Worm (Caenorhabditis elegans) whole organism, L4 larva: ENCODE measurements around the gene rtfo-1.
"Not testable (repeated sequence)": the region's sequence is repeated elsewhere in the genome, so short reads cannot be mapped to it uniquely, and the experiment has no call there.

Experiments
- T20F7.1 ChIP-seq: fragments of 200-800 bp; sonication (Bioruptor generic); optimal IDR thresholded peaks from 2 replicates; lab custom pipeline; 2018; ENCODE audit warnings: mild to moderate bottlenecking, missing genetic modification characterization, missing compliant biosample characterization
- Y48G9A.11 ChIP-seq: fragments of 200-800 bp; sonication (Bioruptor generic); IDR thresholded peaks from 2 replicates; pipeline ENCODE4 v1.3.6; 2022; ENCODE audit warnings: missing genetic modification reagents, missing genetic modification characterization, missing compliant biosample characterization
- ceh-44 ChIP-seq: fragments of 200-800 bp; sonication (Bioruptor generic); IDR thresholded peaks from 2 replicates; pipeline ENCODE4 v1.3.6; 2022; ENCODE audit warnings: missing genetic modification reagents, missing genetic modification characterization, missing compliant biosample characterization
- ces-1 ChIP-seq: fragments of 150-350 bp; sonication (generic microtip); optimal IDR thresholded peaks from 4 replicates; lab custom pipeline; 2014; ENCODE audit warnings: missing biosample characterization, missing genetic modification reagents, missing genetic modification characterization
- daf-8 ChIP-seq: fragments of 200-800 bp; sonication (Bioruptor generic); IDR thresholded peaks from 2 replicates; pipeline ENCODE4 v1.3.6; 2022; ENCODE audit warnings: missing genetic modification characterization, missing compliant biosample characterization
- dmd-6 ChIP-seq: fragments of 200-800 bp; sonication (Bioruptor generic); IDR thresholded peaks from 2 replicates; pipeline ENCODE4 v1.3.6; 2022; ENCODE audit warnings: missing genetic modification reagents, missing genetic modification characterization, missing compliant biosample characterization
- dmd-9 ChIP-seq: fragments of 200-800 bp; sonication (Bioruptor generic); IDR thresholded peaks from 2 replicates; pipeline ENCODE4 v1.3.6; 2022; ENCODE audit warnings: missing genetic modification reagents, missing genetic modification characterization, missing compliant biosample characterization
- duxl-1 ChIP-seq: sonication (generic microtip); optimal IDR thresholded peaks from 2 replicates; lab custom pipeline; 2016; ENCODE audit warnings: mild to moderate bottlenecking, missing genetic modification characterization, moderate library complexity, missing compliant biosample characterization; ENCODE audit not compliant: poor library complexity
- egl-43 ChIP-seq: fragments of 200-800 bp; sonication (Bioruptor generic); IDR thresholded peaks from 2 replicates; pipeline ENCODE4 v1.3.6; 2022; ENCODE audit warnings: missing genetic modification reagents, missing genetic modification characterization, missing compliant biosample characterization
- fos-1 ChIP-seq: fragments of 150-350 bp; optimal IDR thresholded peaks from 2 replicates; lab custom pipeline; 2014; ENCODE audit warnings: missing biosample characterization, missing genetic modification characterization
- lin-1 ChIP-seq: fragments of 200-800 bp; sonication (Bioruptor generic); IDR thresholded peaks from 2 replicates; pipeline ENCODE4 v1.3.6; 2022; ENCODE audit warnings: missing genetic modification reagents, missing genetic modification characterization, missing compliant biosample characterization
- lin-13 ChIP-seq: fragments of 150-350 bp; optimal IDR thresholded peaks from 2 replicates; lab custom pipeline; 2014; ENCODE audit warnings: missing biosample characterization, missing genetic modification reagents, missing genetic modification characterization
- mep-1 ChIP-seq: fragments of 150-350 bp; sonication (generic microtip); optimal IDR thresholded peaks from 3 replicates; lab custom pipeline; 2014; ENCODE audit warnings: missing biosample characterization, missing genetic modification characterization
- nhr-111 ChIP-seq: fragments of 200-800 bp; sonication (Bioruptor generic); optimal IDR thresholded peaks from 2 replicates; lab custom pipeline; 2018; ENCODE audit warnings: mild to moderate bottlenecking, missing genetic modification characterization, missing compliant biosample characterization
- nhr-28 ChIP-seq: fragments of 150-350 bp; optimal IDR thresholded peaks from 2 replicates; lab custom pipeline; 2014; ENCODE audit warnings: missing biosample characterization, missing genetic modification characterization
- pha-4 ChIP-seq, 2 experiments: fragments of 150-350 bp in 1 of 2; fragments of 200-800 bp in 1 of 2; sonication (Bioruptor generic) in 1 of 2; IDR thresholded peaks in 1 of 2; optimal IDR thresholded peaks in 1 of 2; 2 replicates each; pipeline versions ENCODE4 v1.3.6 to Lab custom; 2014 to 2022; ENCODE audit warnings: missing genetic modification characterization in 2 of 2, missing genetic modification reagents in 2 of 2, missing biosample characterization in 1 of 2, missing compliant biosample characterization in 1 of 2
- php-3 ChIP-seq: fragments of 200-800 bp; sonication (Bioruptor generic); IDR thresholded peaks from 2 replicates; pipeline ENCODE4 v1.3.6; 2022; ENCODE audit warnings: missing genetic modification reagents, missing genetic modification characterization, missing compliant biosample characterization
- set-16 ChIP-seq: fragments of 200-800 bp; sonication (Bioruptor generic); IDR thresholded peaks from 2 replicates; pipeline ENCODE4 v1.3.6; 2022; ENCODE audit warnings: missing genetic modification reagents, missing genetic modification characterization, missing compliant biosample characterization
- spr-1 ChIP-seq: sonication (generic microtip); optimal IDR thresholded peaks from 2 replicates; lab custom pipeline; 2016; ENCODE audit warnings: mild to moderate bottlenecking, missing genetic modification characterization, missing compliant biosample characterization
- spr-3 ChIP-seq: fragments of 200-800 bp; sonication (Bioruptor generic); optimal IDR thresholded peaks from 2 replicates; lab custom pipeline; 2018; ENCODE audit warnings: mild to moderate bottlenecking, missing genetic modification characterization, missing compliant biosample characterization
- tag-97 ChIP-seq: fragments of 200-800 bp; sonication (Bioruptor generic); IDR thresholded peaks from 2 replicates; pipeline ENCODE4 v1.3.6; 2022; ENCODE audit warnings: missing genetic modification characterization, missing compliant biosample characterization
- unc-62 ChIP-seq, 3 experiments: fragments of 150-350 bp in 1 of 3; sonication (generic microtip); optimal IDR thresholded peaks in 2 of 3; peaks in 1 of 3; 1 replicate in 1 of 3; 2 replicates in 2 of 3; lab custom pipeline; 2014 to 2017; ENCODE audit warnings: missing biosample characterization in 3 of 3, missing genetic modification characterization in 3 of 3, missing genetic modification reagents in 3 of 3, missing genotype in 1 of 3
- zip-11 ChIP-seq: fragments of 200-800 bp; sonication (Bioruptor generic); IDR thresholded peaks from 2 replicates; pipeline ENCODE4 v1.3.6; 2022; ENCODE audit warnings: missing genetic modification characterization, missing compliant biosample characterization
- ztf-11 ChIP-seq: fragments of 150-350 bp; optimal IDR thresholded peaks from 2 replicates; lab custom pipeline; 2014; ENCODE audit warnings: missing biosample characterization, missing genetic modification characterization
- ztf-7 ChIP-seq: fragments of 150-350 bp; optimal IDR thresholded peaks from 2 replicates; lab custom pipeline; 2014; ENCODE audit warnings: missing biosample characterization, missing genetic modification characterization

rtfo-1 gene

ce11 chrV:9616130-9616529, 33.7 kb upstream of the rtfo-1 start:
- TF ChIP-seq unc-62 (GFP tag; optimal IDR thresholded peaks at IDR 0.05 in 1 of 2; lab: Kevin White, UChicago) = peak in 1 of 2 experiments; percentile 5
- no peak for TF ChIP-seq unc-62 (tag; optimal IDR thresholded peaks at IDR 0.05; lab: Kevin White, UChicago)
- TF ChIP-seq nhr-111 (GFP tag; lab: Kevin White, UChicago) = no peak
- TF ChIP-seq duxl-1 (tag; lab: Kevin White, UChicago) = no peak
- peak; percentile 71 for TF ChIP-seq set-16 (GFP tag; lab: Robert Waterston, UW)
- no peak for TF ChIP-seq dmd-9 (GFP tag; lab: Robert Waterston, UW)

ce11 chrV:9615725-9616124, 33.3 kb upstream of the rtfo-1 start, which contains the start of gene pqn-63:
pqn-63 (plus strand) TSS chrV:9616031.
- no peak for TF ChIP-seq Y48G9A.11 (GFP tag; lab: Robert Waterston, UW)
- TF ChIP-seq dmd-6 (GFP tag; lab: Robert Waterston, UW) = peak; percentile 42; the same call in 1 of the 2 replicates
- TF ChIP-seq, all 104 proteins: peak for 1

ce11 chrV:9609217-9609616, 26.8 kb upstream of the rtfo-1 start:
- TF ChIP-seq unc-62 (GFP tag; optimal IDR thresholded peaks at IDR 0.05 in 1 of 2; lab: Kevin White, UChicago) (peak in 1 of 2 experiments; percentile 92), unc-62 (tag; optimal IDR thresholded peaks at IDR 0.05; lab: Kevin White, UChicago) (no peak), egl-43 (GFP tag; lab: Robert Waterston, UW) (0 out of 2 replicates have a peak, but pooled peaks have one; percentile 22), ces-1 (GFP tag; lab: Kevin White, UChicago) (no peak)

- TF ChIP-seq T20F7.1 (GFP tag; lab: Kevin White, UChicago) (no peak), spr-1 (no peak), ztf-11 (tag; lab: Kevin White, UChicago) (no peak), ces-1 (GFP tag; lab: Kevin White, UChicago) (no peak), ceh-44 (GFP tag; lab: Robert Waterston, UW) (no peak), fos-1 (no peak), php-3 (no peak), lin-13 (GFP tag; lab: Kevin White, UChicago) (no peak)
Measured at ce11 chrV:9608256-9608655, 25.8 kb upstream of the rtfo-1 start, which contains the start of gene dop-2. dop-2 (plus strand) TSS chrV:9608556.

- TF ChIP-seq lin-1 (GFP tag; lab: Robert Waterston, UW) (0 out of 2 replicates have a peak, but pooled peaks have one; percentile 24), pha-4 (GFP tag; IDR thresholded peaks at IDR 0.05; lab: Robert Waterston, UW) (0 out of 2 replicates have a peak, but pooled peaks have one; percentile 27), Y48G9A.11 (GFP tag; lab: Robert Waterston, UW) (0 out of 2 replicates have a peak, but pooled peaks have one; percentile 11)
- not testable (repeated sequence) for TF ChIP-seq pha-4 (tag; optimal IDR thresholded peaks at IDR 0.05; lab: Kevin White, UChicago)
- TF ChIP-seq, all 104 proteins: peak for 3; not testable (repeated sequence) for 101
Measured at ce11 chrV:9603488-9603887, 21.0 kb upstream of the rtfo-1 start.

ce11 chrV:9601904-9602303, 19.5 kb upstream of the rtfo-1 start:
- peak; percentile 69; the same call in 1 of the 2 replicates for TF ChIP-seq set-16 (GFP tag; lab: Robert Waterston, UW)
- TF ChIP-seq, all 104 proteins: peak for 1; not testable (repeated sequence) for 103

- TF ChIP-seq ztf-7 (tag; lab: Kevin White, UChicago) (no peak), spr-3 (GFP tag; lab: Kevin White, UChicago) (no peak)
Measured at ce11 chrV:9590317-9590716, 7.9 kb upstream of the rtfo-1 start, which contains the start of gene K09G1.2. K09G1.2 (plus strand) TSS chrV:9590617.

- TF ChIP-seq daf-8 (no peak), nhr-28 (tag; lab: Kevin White, UChicago) (peak; percentile 44), tag-97 (GFP tag; lab: Robert Waterston, UW) (no peak), mep-1 (tag; lab: Kevin White, UChicago) (no peak), zip-11 (GFP tag; lab: Robert Waterston, UW) (no peak)
- TF ChIP-seq, all 104 proteins: peak for 1
Measured at ce11 chrV:9588574-9588973, 6.1 kb upstream of the rtfo-1 start.
